Worm (Caenorhabditis elegans): Measurements from ENCODE around the gene F13A7.12.

The F13A7.12 gene

ce11 chrV:16420696-16421095 is 24.9 kb downstream of the F13A7.12 start, which contains the start of gene srw-48:
TSS of gene srw-48 (plus strand) at chrV:16420996.
- no peak for TF ChIP-seq nhr-20 (tag; optimal IDR thresholded peaks at IDR 0.05)
- no peak for TF ChIP-seq grh-1 (GFP tag; IDR thresholded peaks at IDR 0.05)
- TF ChIP-seq C34B4.2 (tag; optimal IDR thresholded peaks at IDR 0.05): no peak
- TF ChIP-seq nhr-12 (tag; optimal IDR thresholded peaks at IDR 0.05): no peak

- no peak for TF ChIP-seq lin-39 (tag; optimal IDR thresholded peaks at IDR 0.05)
- TF ChIP-seq nhr-20 (tag; optimal IDR thresholded peaks at IDR 0.05): no peak
- no peak for TF ChIP-seq ceh-8 (GFP tag; optimal IDR thresholded peaks at IDR 0.05)
- TF ChIP-seq nhr-77 (tag; optimal IDR thresholded peaks at IDR 0.05): no peak
- no peak for TF ChIP-seq egl-27 (tag; optimal IDR thresholded peaks at IDR 0.05)
- TF ChIP-seq zag-1 (tag; optimal IDR thresholded peaks at IDR 0.05): no peak
- TF ChIP-seq pax-3 (tag; optimal IDR thresholded peaks at IDR 0.05): no peak
- TF ChIP-seq C04F5.9 (tag; optimal IDR thresholded peaks at IDR 0.05): no peak
- TF ChIP-seq elt-2 (tag; optimal IDR thresholded peaks at IDR 0.05): no peak
Observed at ce11 chrV:16424428-16424827, 28.6 kb downstream of the F13A7.12 start, which contains the start of gene srw-29. TSS of gene srw-29 (minus strand) at chrV:16424528.

- no peak for TF ChIP-seq zag-1 (tag; optimal IDR thresholded peaks at IDR 0.05)
- TF ChIP-seq tlp-1 (tag; optimal IDR thresholded peaks at IDR 0.05): no peak
- TF ChIP-seq efl-3 (GFP tag; optimal IDR thresholded peaks at IDR 0.05): no peak
- no peak for TF ChIP-seq dsc-1 (tag; optimal IDR thresholded peaks at IDR 0.05)
- no peak for TF ChIP-seq dpl-1 (GFP tag; optimal IDR thresholded peaks at IDR 0.05)
- TF ChIP-seq nhr-47 (tag; optimal IDR thresholded peaks at IDR 0.05): no peak
- no peak for TF ChIP-seq nhr-20 (tag; optimal IDR thresholded peaks at IDR 0.05)
- TF ChIP-seq hlh-17 (GFP tag; optimal IDR thresholded peaks at IDR 0.05; ENCODE audit: borderline replicate concordance): no peak
- TF ChIP-seq lsy-2 (tag; optimal IDR thresholded peaks at IDR 0.05): no peak
- no peak for TF ChIP-seq nhr-12 (tag; optimal IDR thresholded peaks at IDR 0.05)
- no peak for TF ChIP-seq mef-2 (tag; optimal IDR thresholded peaks at IDR 0.05)
- no peak for TF ChIP-seq mab-9 (GFP tag; IDR thresholded peaks at IDR 0.05)
- no peak for TF ChIP-seq tbx-2 (tag; optimal IDR thresholded peaks at IDR 0.05)
- no peak for TF ChIP-seq fkh-10 (GFP tag; optimal IDR thresholded peaks at IDR 0.05)
- TF ChIP-seq nhr-84 (tag; optimal IDR thresholded peaks at IDR 0.05): no peak
Observed at ce11 chrV:16429503-16429902, 33.7 kb downstream of the F13A7.12 start, which contains the start of gene F26D2.10. TSS of gene F26D2.10 (minus strand) at chrV:16429603.

- no peak for TF ChIP-seq lin-39 (tag; optimal IDR thresholded peaks at IDR 0.05)
Observed at ce11 chrV:16429940-16430339, 34.1 kb downstream of the F13A7.12 start, which contains the start of gene str-73. TSS of gene str-73 (plus strand) at chrV:16430240.

ce11 chrV:16433471-16433870 is 37.6 kb downstream of the F13A7.12 start, which contains the start of gene clec-234:
TSS of gene clec-234 (minus strand) at chrV:16433571.
- no peak for TF ChIP-seq pqm-1 (tag; optimal IDR thresholded peaks at IDR 0.05)
- no peak for TF ChIP-seq elt-2 (tag; optimal IDR thresholded peaks at IDR 0.05)
- TF ChIP-seq unc-86 (tag; optimal IDR thresholded peaks at IDR 0.05): no peak
- TF ChIP-seq unc-130 (tag; optimal IDR thresholded peaks at IDR 0.05): no peak
- TF ChIP-seq skn-1 (tag; optimal IDR thresholded peaks at IDR 0.05): no peak
- TF ChIP-seq swsn-7 (tag; optimal IDR thresholded peaks at IDR 0.05): no peak
- no peak for TF ChIP-seq fkh-4 (tag; optimal IDR thresholded peaks at IDR 0.05; ENCODE audit: borderline replicate concordance)
- no peak for TF ChIP-seq snpc-4 (tag; optimal IDR thresholded peaks at IDR 0.05)
- no peak for TF ChIP-seq fkh-10 (GFP tag; optimal IDR thresholded peaks at IDR 0.05)
- no peak for TF ChIP-seq alr-1 (tag; optimal IDR thresholded peaks at IDR 0.05; ENCODE audit: borderline replicate concordance)
- TF ChIP-seq mef-2 (tag; optimal IDR thresholded peaks at IDR 0.05): no peak
- no peak for TF ChIP-seq lin-15B (tag; optimal IDR thresholded peaks at IDR 0.05)
- no peak for TF ChIP-seq lir-3 (tag; optimal IDR thresholded peaks at IDR 0.05; ENCODE audit: poor library complexity)
- no peak for TF ChIP-seq nhr-85 (tag)
- TF ChIP-seq nhr-47 (tag; optimal IDR thresholded peaks at IDR 0.05): no peak
- no peak for TF ChIP-seq nhr-76 (tag; optimal IDR thresholded peaks at IDR 0.05)
- no peak for TF ChIP-seq egl-27 (tag; optimal IDR thresholded peaks at IDR 0.05)

Data from whole organism, L1 larva.